Worm (Caenorhabditis elegans): ENCODE measurements around the gene F38E1.6.

Gene F38E1.6

ce11 chrV:8410406-8410805 is 50.5 kb downstream of the F38E1.6 start, which contains the start of gene F52E1.2:
F52E1.2 (plus strand) TSS chrV:8410595.
- no peak for TF ChIP-seq nhr-20 (tag; optimal IDR thresholded peaks at IDR 0.05)
- TF ChIP-seq ztf-11 (tag; optimal IDR thresholded peaks at IDR 0.05), result no peak
- no peak for TF ChIP-seq jun-1 (tag; optimal IDR thresholded peaks at IDR 0.05)
- no peak for TF ChIP-seq nhr-11 (tag; optimal IDR thresholded peaks at IDR 0.05)
- TF ChIP-seq mab-9 (GFP tag; IDR thresholded peaks at IDR 0.05), result no peak
